Worm (Caenorhabditis elegans): Measurements from ENCODE around the gene K08E5.5.

The K08E5.5 gene

DNA sequence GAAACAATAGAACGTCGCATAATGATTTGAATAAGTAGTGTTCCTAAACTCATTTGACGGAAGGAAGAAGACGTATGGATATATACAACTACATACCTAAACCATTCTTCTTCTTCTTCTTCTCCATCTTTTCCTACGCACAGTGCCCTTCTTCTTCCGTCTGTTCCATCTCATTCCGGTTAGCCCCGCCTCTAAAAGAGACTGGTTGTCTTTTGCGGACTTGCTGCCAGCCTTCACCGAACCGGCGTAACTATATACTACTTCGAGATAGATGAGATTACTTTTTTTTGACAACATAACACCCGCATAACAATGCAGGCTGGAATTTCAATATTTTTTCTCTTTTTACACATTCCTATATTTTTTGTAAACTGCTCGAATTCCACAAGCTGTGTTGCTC is at the start of gene K08E5.5, which contains the start of gene mua-3:
K08E5.5 (minus strand) TSS at position 101 of the 400 bp plus-strand sequence.
mua-3 (plus strand) TSS at position 313 of the 400 bp plus-strand sequence.
- TF ChIP-seq aly-1 (tag; optimal IDR thresholded peaks at IDR 0.05), result no peak
- TF ChIP-seq sea-1 (GFP tag; conservative IDR thresholded peaks at IDR 0.05), result no peak
- no peak for TF ChIP-seq tbx-11 (GFP tag; IDR thresholded peaks at IDR 0.05)
- no peak for TF ChIP-seq ceh-13 (GFP tag; optimal IDR thresholded peaks at IDR 0.05)
- no peak for TF ChIP-seq tbx-37 (GFP tag; conservative IDR thresholded peaks at IDR 0.05)
- TF ChIP-seq scrt-1 (GFP tag; IDR thresholded peaks at IDR 0.05), result no peak
- no peak for TF ChIP-seq B0310.2 (tag; optimal IDR thresholded peaks at IDR 0.05)
- TF ChIP-seq pes-1 (GFP tag; IDR thresholded peaks at IDR 0.05), result no peak
- no peak for TF ChIP-seq flt-1 (GFP tag; IDR thresholded peaks at IDR 0.05)
- TF ChIP-seq hmg-4 (GFP tag; optimal IDR thresholded peaks at IDR 0.05), result no peak
- TF ChIP-seq tra-4 (tag; optimal IDR thresholded peaks at IDR 0.05), result no peak
- TF ChIP-seq F13C5.2 (tag; optimal IDR thresholded peaks at IDR 0.05), result no peak

ce11 chrIII:10209703-10210102 is 49.4 kb upstream of the K08E5.5 start, which contains the start of gene T20G5.9:
Gene T20G5.9, plus strand, starts transcription at chrIII:10209840.
- TF ChIP-seq tra-4 (tag; optimal IDR thresholded peaks at IDR 0.05) (no peak), ama-1 (optimal IDR thresholded peaks at IDR 0.05) (peak; percentile 62)

DNA sequence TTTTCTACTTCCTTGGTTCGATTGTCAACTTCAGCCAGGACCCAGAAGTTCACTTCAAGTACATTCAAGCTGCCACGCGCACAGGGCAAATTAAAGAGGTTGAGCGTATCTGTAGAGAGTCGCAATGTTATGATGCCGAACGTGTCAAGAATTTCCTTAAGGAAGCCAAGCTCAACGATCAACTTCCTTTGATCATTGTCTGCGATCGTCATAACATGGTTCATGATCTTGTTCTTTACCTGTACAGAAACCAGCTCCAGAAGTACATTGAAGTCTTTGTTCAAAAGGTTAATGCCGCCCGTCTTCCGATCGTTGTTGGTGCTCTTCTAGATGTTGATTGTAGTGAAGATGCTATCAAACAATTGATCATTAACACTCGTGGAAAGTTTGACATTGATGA is 46.1 kb upstream of the K08E5.5 start:
- TF ChIP-seq ets-7 (tag; optimal IDR thresholded peaks at IDR 0.05) (no peak), flt-1 (GFP tag; IDR thresholded peaks at IDR 0.05) (no peak), aly-1 (tag; optimal IDR thresholded peaks at IDR 0.05) (no peak), F13C5.2 (tag; optimal IDR thresholded peaks at IDR 0.05) (no peak), ceh-36 (tag; optimal IDR thresholded peaks at IDR 0.05) (no peak), scrt-1 (GFP tag; IDR thresholded peaks at IDR 0.05) (no peak), hnd-1 (tag; optimal IDR thresholded peaks at IDR 0.05) (no peak), hmbx-1 (tag; optimal IDR thresholded peaks at IDR 0.05) (no peak), ama-1 (optimal IDR thresholded peaks at IDR 0.05) (no peak), tbx-11 (GFP tag; IDR thresholded peaks at IDR 0.05) (no peak), ceh-13 (GFP tag; optimal IDR thresholded peaks at IDR 0.05) (no peak), pes-1 (GFP tag; IDR thresholded peaks at IDR 0.05) (no peak)

ce11 chrIII:10202894-10203871 is 42.9 kb upstream of the K08E5.5 start, which contains the start of gene chc-1:
Gene chc-1, plus strand, starts transcription at chrIII:10203821.
- TF ChIP-seq ama-1 (optimal IDR thresholded peaks at IDR 0.05) (no peak), hmg-4 (GFP tag; optimal IDR thresholded peaks at IDR 0.05) (peak; percentile 1)

DNA sequence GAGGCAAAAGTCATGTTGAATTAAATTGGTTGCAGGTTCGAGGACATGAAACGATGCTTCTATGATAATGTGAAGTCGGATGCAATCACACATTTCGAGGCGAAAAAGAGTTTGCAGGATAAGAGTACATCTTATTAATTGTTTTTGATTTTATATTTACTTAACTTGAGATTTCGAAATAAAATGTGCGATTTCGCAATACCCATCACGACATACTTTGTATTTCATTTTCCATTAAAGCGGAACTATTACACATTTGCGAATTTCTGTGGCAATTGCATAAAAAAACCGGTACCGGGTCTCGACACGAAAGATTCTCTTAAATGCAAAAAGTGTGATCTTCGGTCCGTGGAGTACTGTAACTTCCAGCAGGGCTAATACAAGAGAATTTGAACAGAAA is 42.1 kb upstream of the K08E5.5 start:
- TF ChIP-seq flt-1 (GFP tag; IDR thresholded peaks at IDR 0.05) (no peak), ets-7 (tag; optimal IDR thresholded peaks at IDR 0.05) (no peak), tbx-37 (GFP tag; conservative IDR thresholded peaks at IDR 0.05) (no peak), ceh-36 (tag; optimal IDR thresholded peaks at IDR 0.05) (no peak), ama-1 (optimal IDR thresholded peaks at IDR 0.05) (no peak), pes-1 (GFP tag; IDR thresholded peaks at IDR 0.05) (no peak), tra-4 (tag; optimal IDR thresholded peaks at IDR 0.05) (no peak), hnd-1 (tag; optimal IDR thresholded peaks at IDR 0.05) (no peak), ceh-13 (GFP tag; optimal IDR thresholded peaks at IDR 0.05) (no peak), B0310.2 (tag; optimal IDR thresholded peaks at IDR 0.05) (no peak), tbx-11 (GFP tag; IDR thresholded peaks at IDR 0.05) (no peak), hmbx-1 (tag; optimal IDR thresholded peaks at IDR 0.05) (no peak), F13C5.2 (tag; optimal IDR thresholded peaks at IDR 0.05) (no peak), scrt-1 (GFP tag; IDR thresholded peaks at IDR 0.05) (no peak), aly-1 (tag; optimal IDR thresholded peaks at IDR 0.05) (no peak), sea-1 (GFP tag; conservative IDR thresholded peaks at IDR 0.05) (no peak), hmg-4 (GFP tag; optimal IDR thresholded peaks at IDR 0.05) (no peak)

- TF ChIP-seq tra-4 (tag; optimal IDR thresholded peaks at IDR 0.05), result no peak
- no peak for TF ChIP-seq pes-1 (GFP tag; IDR thresholded peaks at IDR 0.05)
- TF ChIP-seq ceh-13 (GFP tag; optimal IDR thresholded peaks at IDR 0.05), result no peak
- no peak for TF ChIP-seq hnd-1 (tag; optimal IDR thresholded peaks at IDR 0.05)
- TF ChIP-seq ama-1 (optimal IDR thresholded peaks at IDR 0.05), result no peak
- TF ChIP-seq tbx-11 (GFP tag; IDR thresholded peaks at IDR 0.05), result no peak
- no peak for TF ChIP-seq flt-1 (GFP tag; IDR thresholded peaks at IDR 0.05)
- TF ChIP-seq sea-1 (GFP tag; conservative IDR thresholded peaks at IDR 0.05), result no peak
- TF ChIP-seq hmbx-1 (tag; optimal IDR thresholded peaks at IDR 0.05), result no peak
- no peak for TF ChIP-seq B0310.2 (tag; optimal IDR thresholded peaks at IDR 0.05)
- TF ChIP-seq F13C5.2 (tag; optimal IDR thresholded peaks at IDR 0.05), result no peak
Observed at ce11 chrIII:10201235-10201634, 41.0 kb upstream of the K08E5.5 start, which contains the start of the genes T20G5.13 and T20G5.12. Gene T20G5.13, minus strand, starts transcription at chrIII:10201335. Gene T20G5.12, plus strand, starts transcription at chrIII:10201604.

DNA sequence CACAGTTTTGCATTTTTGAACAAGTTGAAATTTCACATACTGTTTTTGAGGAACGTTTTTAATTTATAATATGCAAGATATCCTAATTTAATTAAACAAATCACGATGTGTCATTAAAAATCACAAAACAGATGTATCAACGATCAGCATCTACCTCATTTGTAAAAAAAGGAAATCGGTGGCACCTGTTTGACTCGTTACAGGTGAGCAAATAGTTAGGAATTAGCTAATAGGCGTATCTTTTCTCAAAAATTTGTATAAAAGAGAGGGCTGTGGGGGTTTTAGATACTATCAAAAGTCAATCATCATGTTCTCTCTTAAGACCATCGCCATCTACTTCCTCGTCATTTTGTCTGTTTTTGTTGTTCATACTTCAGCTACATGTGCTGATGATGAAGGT is 38.8 kb upstream of the K08E5.5 start, which contains the start of gene T20G5.8:
T20G5.8 (plus strand) TSS at position 301 of the 400 bp plus-strand sequence.
- TF ChIP-seq pes-1 (GFP tag; IDR thresholded peaks at IDR 0.05) (no peak), tbx-37 (GFP tag; conservative IDR thresholded peaks at IDR 0.05) (no peak), ceh-13 (GFP tag; optimal IDR thresholded peaks at IDR 0.05) (no peak), scrt-1 (GFP tag; IDR thresholded peaks at IDR 0.05) (no peak), aly-1 (tag; optimal IDR thresholded peaks at IDR 0.05) (no peak), tra-4 (tag; optimal IDR thresholded peaks at IDR 0.05) (no peak)

DNA sequence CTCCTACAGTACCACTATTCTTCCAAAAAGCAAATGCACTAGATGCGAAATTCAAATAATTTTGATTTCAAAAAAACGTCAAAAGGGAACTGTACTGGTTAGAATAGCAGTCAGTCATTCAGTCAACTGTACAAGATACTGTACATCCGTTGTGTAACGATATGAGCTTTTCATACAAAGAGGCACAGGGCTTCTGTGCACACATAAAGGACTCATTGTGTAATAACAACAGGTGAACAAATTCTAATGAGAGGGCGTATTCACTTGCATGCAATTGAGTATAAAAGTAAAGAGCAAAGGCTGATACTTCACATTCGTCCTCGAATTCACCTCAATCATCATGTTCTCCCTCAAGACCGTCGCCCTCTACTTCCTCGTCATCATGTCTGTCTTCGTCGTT is 37.1 kb upstream of the K08E5.5 start, which contains the start of gene dod-6:
dod-6 (plus strand) TSS at position 301 of the 400 bp plus-strand sequence.
- TF ChIP-seq F13C5.2 (tag; optimal IDR thresholded peaks at IDR 0.05), result no peak
